Worm (Caenorhabditis elegans) whole organism, midembryonic: ENCODE measurements around the gene C15H11.13.

ENCODE experiments used
- T22C8.4 ChIP-seq: fragments of 200-800 bp; sonication (Bioruptor generic); IDR thresholded peaks from 2 replicates; pipeline ENCODE4 v1.3.6; 2022; ENCODE audit warnings: missing genetic modification characterization, missing compliant biosample characterization
- cog-1 ChIP-seq: sonication (generic microtip); optimal IDR thresholded peaks from 2 replicates; lab custom pipeline; 2016; ENCODE audit warnings: missing genetic modification characterization, missing compliant biosample characterization
- flt-1 ChIP-seq: fragments of 200-800 bp; sonication (Bioruptor generic); IDR thresholded peaks from 2 replicates; pipeline ENCODE4 v1.3.6; 2022; ENCODE audit warnings: missing genetic modification characterization, missing compliant biosample characterization
- klf-2 ChIP-seq: fragments of 200-800 bp; sonication (Bioruptor generic); conservative IDR thresholded peaks from 2 replicates; pipeline ENCODE4 v1.3.6; 2022; ENCODE audit warnings: missing genetic modification reagents, missing genetic modification characterization, missing compliant biosample characterization
- ref-1 ChIP-seq: fragments of 200-800 bp; sonication (Bioruptor generic); conservative IDR thresholded peaks from 2 replicates; pipeline ENCODE4 v1.3.6; 2022; ENCODE audit warnings: missing genetic modification reagents, missing genetic modification characterization, missing compliant biosample characterization
- tab-1 ChIP-seq: fragments of 200-800 bp; sonication (Bioruptor generic); IDR thresholded peaks from 2 replicates; pipeline ENCODE4 v1.3.6; 2022; ENCODE audit warnings: missing genetic modification characterization, missing compliant biosample characterization
- ztf-29 ChIP-seq: fragments of 200-800 bp; sonication (Bioruptor generic); IDR thresholded peaks from 2 replicates; pipeline ENCODE4 v1.3.6; 2022; ENCODE audit warnings: missing genetic modification reagents, missing genetic modification characterization, missing compliant biosample characterization

ce11 chrV:14391830-14392229, 3.0 kb upstream of the C15H11.13 start, which contains the start of gene C15H11.10:
- TF ChIP-seq cog-1 (tag; lab: Kevin White, UChicago): no peak
- no peak for TF ChIP-seq flt-1 (GFP tag; lab: Robert Waterston, UW)
- TF ChIP-seq klf-2 (GFP tag; lab: Robert Waterston, UW): no peak
- no peak for TF ChIP-seq ref-1 (GFP tag; lab: Robert Waterston, UW)
- no peak for TF ChIP-seq ztf-29
- TF ChIP-seq tab-1 (GFP tag; lab: Robert Waterston, UW): no peak
- no peak for TF ChIP-seq T22C8.4
